Worm (Caenorhabditis elegans): Measurements from ENCODE around the gene tag-124.

DNA sequence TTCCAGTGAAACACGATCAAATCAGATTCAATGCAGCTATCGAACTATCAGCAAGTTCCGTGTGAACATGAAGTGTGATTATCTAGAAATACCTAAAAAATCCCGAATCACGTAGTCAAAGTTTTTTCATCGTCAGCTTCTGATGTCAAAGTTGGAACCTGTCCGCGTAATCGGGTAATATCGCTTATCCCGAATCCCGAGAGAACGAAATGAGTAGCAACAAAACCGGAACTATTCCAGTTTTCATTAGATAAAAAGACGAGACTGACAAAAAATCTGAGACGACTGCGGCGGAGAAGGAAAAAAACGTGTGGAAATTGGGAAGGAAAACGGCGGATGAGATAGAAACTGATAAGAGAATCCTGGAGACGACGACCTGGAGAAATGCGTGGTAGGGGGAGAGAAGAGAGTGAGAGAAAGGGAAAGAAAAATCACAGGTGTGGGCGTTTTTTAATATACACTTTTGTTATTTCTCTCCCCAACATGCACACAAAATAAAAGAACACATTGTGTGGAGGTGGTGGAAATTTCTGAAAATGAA, 29.0 kb downstream of the tag-124 start:
- TF ChIP-seq nhr-237 (tag; optimal IDR thresholded peaks at IDR 0.05) = no peak
- no peak for TF ChIP-seq zip-8 (tag; optimal IDR thresholded peaks at IDR 0.05)
- no peak for TF ChIP-seq unc-62 (GFP tag; optimal IDR thresholded peaks at IDR 0.05)
- TF ChIP-seq snpc-4 (tag; optimal IDR thresholded peaks at IDR 0.05) = no peak
- TF ChIP-seq ceh-43 (GFP tag; optimal IDR thresholded peaks at IDR 0.05) = no peak
- no peak for TF ChIP-seq unc-39 (tag; optimal IDR thresholded peaks at IDR 0.05)
